Worm (Caenorhabditis elegans) whole organism, early embryonic: ENCODE data around the gene F10D7.11.

ENCODE experiments used
- B0310.2 ChIP-seq: sonication (generic microtip); optimal IDR thresholded peaks from 2 replicates; lab custom pipeline; 2016; ENCODE audit warnings: mild to moderate bottlenecking, missing genetic modification characterization, missing compliant biosample characterization
- F13C5.2 ChIP-seq: sonication (generic microtip); optimal IDR thresholded peaks from 2 replicates; lab custom pipeline; 2017; ENCODE audit warnings: mild to moderate bottlenecking, missing genetic modification characterization, inconsistent platforms, missing compliant biosample characterization
- aly-1 ChIP-seq: sonication (generic microtip); optimal IDR thresholded peaks from 2 replicates; lab custom pipeline; 2016; ENCODE audit warnings: missing genetic modification characterization, missing compliant biosample characterization
- ama-1 ChIP-seq: fragments of 150-350 bp; optimal IDR thresholded peaks from 2 replicates; lab custom pipeline; 2014
- ceh-13 ChIP-seq: fragments of 200-800 bp; sonication (Bioruptor generic); optimal IDR thresholded peaks from 2 replicates; lab custom pipeline; 2018; ENCODE audit warnings: mild to moderate bottlenecking, missing genetic modification characterization, missing compliant biosample characterization
- ceh-36 ChIP-seq: sonication (generic microtip); optimal IDR thresholded peaks from 2 replicates; lab custom pipeline; 2016; ENCODE audit warnings: missing genetic modification characterization, inconsistent platforms, missing compliant biosample characterization
- ets-7 ChIP-seq: sonication (generic microtip); optimal IDR thresholded peaks from 2 replicates; lab custom pipeline; 2016; ENCODE audit warnings: missing genotype, missing genetic modification characterization, missing compliant biosample characterization
- flt-1 ChIP-seq: fragments of 200-800 bp; sonication (Bioruptor generic); IDR thresholded peaks from 2 replicates; pipeline ENCODE4 v1.3.6; 2022; ENCODE audit warnings: missing genetic modification characterization, missing compliant biosample characterization
- hmbx-1 ChIP-seq: sonication (generic microtip); optimal IDR thresholded peaks from 2 replicates; lab custom pipeline; 2016; ENCODE audit warnings: mild to moderate bottlenecking, missing genetic modification characterization, missing compliant biosample characterization
- hmg-4 ChIP-seq: fragments of 200-800 bp; sonication (Bioruptor generic); optimal IDR thresholded peaks from 2 replicates; lab custom pipeline; 2018; ENCODE audit warnings: mild to moderate bottlenecking, missing genetic modification characterization, missing compliant biosample characterization
- hnd-1 ChIP-seq: sonication (generic microtip); optimal IDR thresholded peaks from 2 replicates; lab custom pipeline; 2016; ENCODE audit warnings: missing genetic modification characterization, missing compliant biosample characterization
- pes-1 ChIP-seq: fragments of 200-800 bp; sonication (Bioruptor generic); IDR thresholded peaks from 2 replicates; pipeline ENCODE4 v1.3.6; 2022; ENCODE audit warnings: missing genetic modification reagents, missing genetic modification characterization, missing compliant biosample characterization
- scrt-1 ChIP-seq: fragments of 200-800 bp; sonication (Bioruptor generic); IDR thresholded peaks from 2 replicates; pipeline ENCODE4 v1.3.6; 2022; ENCODE audit warnings: missing genetic modification characterization, missing compliant biosample characterization
- sea-1 ChIP-seq: fragments of 200-800 bp; sonication (Bioruptor generic); conservative IDR thresholded peaks from 2 replicates; pipeline ENCODE4 v1.3.6; 2022; ENCODE audit warnings: missing genetic modification characterization, missing compliant biosample characterization
- tbx-11 ChIP-seq: fragments of 200-800 bp; sonication (Bioruptor generic); IDR thresholded peaks from 2 replicates; pipeline ENCODE4 v1.3.6; 2022; ENCODE audit warnings: missing genetic modification characterization, missing compliant biosample characterization
- tbx-37 ChIP-seq: fragments of 200-800 bp; sonication (Bioruptor generic); conservative IDR thresholded peaks from 2 replicates; pipeline ENCODE4 v1.3.6; 2022; ENCODE audit warnings: missing genetic modification reagents, missing genetic modification characterization, missing compliant biosample characterization
- tra-4 ChIP-seq: sonication (generic microtip); optimal IDR thresholded peaks from 2 replicates; lab custom pipeline; 2017; ENCODE audit warnings: missing genetic modification characterization, missing compliant biosample characterization

Gene F10D7.11

ce11 chrX:17330574-17330973 is 32.1 kb upstream of the F10D7.11 start:
- TF ChIP-seq tbx-37 (GFP tag; lab: Robert Waterston, UW) (no peak), flt-1 (GFP tag; lab: Robert Waterston, UW) (no peak), scrt-1 (GFP tag; lab: Robert Waterston, UW) (no peak), tra-4 (tag; lab: Kevin White, UChicago) (no peak), B0310.2 (tag; lab: Kevin White, UChicago) (no peak), tbx-11 (GFP tag; lab: Robert Waterston, UW) (no peak), sea-1 (GFP tag; lab: Robert Waterston, UW) (no peak), pes-1 (no peak), ceh-36 (tag; lab: Kevin White, UChicago) (no peak)

ce11 chrX:17333752-17334151 is 28.9 kb upstream of the F10D7.11 start, which contains the start of gene C53C11.5:
Gene C53C11.5, plus strand, starts transcription at chrX:17334052.
- TF ChIP-seq hmg-4 (GFP tag; lab: Kevin White, UChicago) (no peak), B0310.2 (tag; lab: Kevin White, UChicago) (no peak), aly-1 (tag; lab: Kevin White, UChicago) (no peak), tra-4 (tag; lab: Kevin White, UChicago) (no peak), F13C5.2 (tag; lab: Kevin White, UChicago) (no peak), tbx-37 (GFP tag; lab: Robert Waterston, UW) (no peak), ets-7 (tag; lab: Kevin White, UChicago) (no peak), hnd-1 (tag; lab: Kevin White, UChicago) (no peak), flt-1 (GFP tag; lab: Robert Waterston, UW) (no peak), sea-1 (GFP tag; lab: Robert Waterston, UW) (no peak), tbx-11 (GFP tag; lab: Robert Waterston, UW) (no peak), hmbx-1 (tag; lab: Kevin White, UChicago) (no peak), ama-1 (lab: Kevin White, UChicago) (no peak), pes-1 (no peak), scrt-1 (GFP tag; lab: Robert Waterston, UW) (no peak), ceh-36 (tag; lab: Kevin White, UChicago) (no peak), ceh-13 (GFP tag; lab: Kevin White, UChicago) (no peak)

ce11 chrX:17336354-17336753 is 26.3 kb upstream of the F10D7.11 start, which contains the start of gene C53C11.2:
Gene C53C11.2, plus strand, starts transcription at chrX:17336637.
- TF ChIP-seq ceh-36 (tag; lab: Kevin White, UChicago) (no peak), hmg-4 (GFP tag; lab: Kevin White, UChicago) (no peak), scrt-1 (GFP tag; lab: Robert Waterston, UW) (no peak), tbx-37 (GFP tag; lab: Robert Waterston, UW) (no peak), ets-7 (tag; lab: Kevin White, UChicago) (no peak), sea-1 (GFP tag; lab: Robert Waterston, UW) (no peak), tbx-11 (GFP tag; lab: Robert Waterston, UW) (no peak), ama-1 (lab: Kevin White, UChicago) (no peak), pes-1 (no peak), hmbx-1 (tag; lab: Kevin White, UChicago) (no peak), F13C5.2 (tag; lab: Kevin White, UChicago) (no peak), flt-1 (GFP tag; lab: Robert Waterston, UW) (no peak), tra-4 (tag; lab: Kevin White, UChicago) (no peak), hnd-1 (tag; lab: Kevin White, UChicago) (no peak), ceh-13 (GFP tag; lab: Kevin White, UChicago) (no peak), B0310.2 (tag; lab: Kevin White, UChicago) (no peak), aly-1 (tag; lab: Kevin White, UChicago) (no peak)

- TF ChIP-seq ceh-13 (GFP tag; lab: Kevin White, UChicago) (no peak), ets-7 (tag; lab: Kevin White, UChicago) (no peak), tbx-11 (GFP tag; lab: Robert Waterston, UW) (no peak), scrt-1 (GFP tag; lab: Robert Waterston, UW) (no peak), ceh-36 (tag; lab: Kevin White, UChicago) (no peak), B0310.2 (tag; lab: Kevin White, UChicago) (no peak), hmbx-1 (tag; lab: Kevin White, UChicago) (no peak), flt-1 (GFP tag; lab: Robert Waterston, UW) (no peak), hmg-4 (GFP tag; lab: Kevin White, UChicago) (no peak), F13C5.2 (tag; lab: Kevin White, UChicago) (no peak), sea-1 (GFP tag; lab: Robert Waterston, UW) (no peak), tbx-37 (GFP tag; lab: Robert Waterston, UW) (no peak), pes-1 (no peak), tra-4 (tag; lab: Kevin White, UChicago) (no peak), aly-1 (tag; lab: Kevin White, UChicago) (no peak), ama-1 (lab: Kevin White, UChicago) (no peak), hnd-1 (tag; lab: Kevin White, UChicago) (no peak)
Observed at ce11 chrX:17338944-17339343, 23.7 kb upstream of the F10D7.11 start.

- TF ChIP-seq tbx-11 (GFP tag; lab: Robert Waterston, UW) (no peak), tra-4 (tag; lab: Kevin White, UChicago) (no peak), ama-1 (lab: Kevin White, UChicago) (no peak), ceh-36 (tag; lab: Kevin White, UChicago) (no peak), ceh-13 (GFP tag; lab: Kevin White, UChicago) (no peak), F13C5.2 (tag; lab: Kevin White, UChicago) (no peak), scrt-1 (GFP tag; lab: Robert Waterston, UW) (no peak), ets-7 (tag; lab: Kevin White, UChicago) (no peak), hmbx-1 (tag; lab: Kevin White, UChicago) (no peak), pes-1 (no peak), hnd-1 (tag; lab: Kevin White, UChicago) (no peak), aly-1 (tag; lab: Kevin White, UChicago) (no peak), B0310.2 (tag; lab: Kevin White, UChicago) (no peak), hmg-4 (GFP tag; lab: Kevin White, UChicago) (no peak), tbx-37 (GFP tag; lab: Robert Waterston, UW) (no peak), sea-1 (GFP tag; lab: Robert Waterston, UW) (no peak), flt-1 (GFP tag; lab: Robert Waterston, UW) (no peak)
Observed at ce11 chrX:17340484-17340883, 22.1 kb upstream of the F10D7.11 start, which contains the start of gene C53C11.1. Gene C53C11.1, plus strand, starts transcription at chrX:17340784.

- TF ChIP-seq ceh-36 (tag; lab: Kevin White, UChicago) (no peak), B0310.2 (tag; lab: Kevin White, UChicago) (no peak), pes-1 (no peak), sea-1 (GFP tag; lab: Robert Waterston, UW) (no peak), tbx-37 (GFP tag; lab: Robert Waterston, UW) (no peak), ceh-13 (GFP tag; lab: Kevin White, UChicago) (no peak), ets-7 (tag; lab: Kevin White, UChicago) (no peak), hmg-4 (GFP tag; lab: Kevin White, UChicago) (no peak), tbx-11 (GFP tag; lab: Robert Waterston, UW) (no peak), flt-1 (GFP tag; lab: Robert Waterston, UW) (no peak), hmbx-1 (tag; lab: Kevin White, UChicago) (no peak)
Observed at ce11 chrX:17349411-17349810, 13.2 kb upstream of the F10D7.11 start.
